Worm (Caenorhabditis elegans): ENCODE results near the gene Y39A3A.2.
A peak's percentile ranks its signal among the peaks of the same experiment; 100 is the strongest.

Y39A3A.2 gene

DNA sequence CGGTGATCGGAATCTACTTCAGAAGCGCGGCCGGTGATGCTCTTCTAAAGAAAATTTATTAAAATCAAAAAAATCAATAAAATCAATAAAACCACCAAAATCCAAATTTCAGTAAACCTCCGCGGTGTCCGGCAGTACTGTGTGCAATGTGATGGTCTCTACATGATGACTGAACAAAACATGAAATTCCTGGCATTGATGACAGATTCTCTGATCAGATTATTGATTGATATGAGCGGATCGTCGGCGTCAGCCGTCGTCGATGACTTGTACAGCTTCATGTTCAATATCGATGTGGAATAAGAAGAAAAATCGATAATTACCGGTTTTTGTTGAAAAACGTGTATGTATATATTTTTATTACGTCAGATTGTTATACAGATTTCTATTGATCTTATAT, 48.6 kb downstream of the Y39A3A.2 start:
- no peak for TF ChIP-seq Y79H2A.3 (GFP tag; conservative IDR thresholded peaks at IDR 0.05)
- TF ChIP-seq gei-17 (GFP tag; optimal IDR thresholded peaks at IDR 0.05) = no peak
- no peak for TF ChIP-seq C06A6.2 (GFP tag; conservative IDR thresholded peaks at IDR 0.05)
- TF ChIP-seq mes-4 (tag; optimal IDR thresholded peaks at IDR 0.05) = no peak
- no peak for TF ChIP-seq hrde-1 (tag; optimal IDR thresholded peaks at IDR 0.05; ENCODE audit: borderline replicate concordance)
- no peak for TF ChIP-seq nfya-2 (GFP tag; IDR thresholded peaks at IDR 0.05)
- no peak for TF ChIP-seq ceh-27 (GFP tag; optimal IDR thresholded peaks at IDR 0.05)
- TF ChIP-seq hlh-26 (GFP tag; conservative IDR thresholded peaks at IDR 0.05) = no peak
- TF ChIP-seq lir-1 (GFP tag; conservative IDR thresholded peaks at IDR 0.05) = no peak
- TF ChIP-seq ztf-6 (GFP tag; IDR thresholded peaks at IDR 0.05) = no peak
- TF ChIP-seq ceh-40 (GFP tag; IDR thresholded peaks at IDR 0.05) = no peak
- no peak for TF ChIP-seq aptf-2 (GFP tag; conservative IDR thresholded peaks at IDR 0.05)
- no peak for TF ChIP-seq akir-1 (GFP tag; optimal IDR thresholded peaks at IDR 0.05)
- no peak for TF ChIP-seq hmg-20 (GFP tag; IDR thresholded peaks at IDR 0.05)

DNA sequence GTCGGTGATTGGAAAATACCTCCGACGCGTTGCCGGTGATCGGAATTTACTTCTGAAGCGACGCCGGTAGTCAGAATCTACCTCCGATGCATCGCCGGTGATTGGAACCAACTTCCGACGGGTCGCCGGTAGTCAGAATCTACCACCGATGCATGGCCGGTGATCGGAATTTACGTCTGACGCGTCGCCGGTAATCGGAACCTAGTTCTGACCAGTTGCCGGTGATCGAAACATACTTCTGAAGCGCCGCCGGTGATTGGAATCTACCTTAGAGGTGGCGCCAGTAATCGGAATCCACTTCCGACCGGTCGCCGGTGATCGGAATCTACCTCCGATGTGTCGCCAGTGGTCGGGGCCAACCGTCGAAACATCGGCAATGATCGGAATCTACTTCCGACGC, 49.1 kb downstream of the Y39A3A.2 start:
- TF ChIP-seq ztf-28 (GFP tag; IDR thresholded peaks at IDR 0.05) (no peak), zfh-2 (GFP tag; conservative IDR thresholded peaks at IDR 0.05) (peak; percentile 67)

DNA sequence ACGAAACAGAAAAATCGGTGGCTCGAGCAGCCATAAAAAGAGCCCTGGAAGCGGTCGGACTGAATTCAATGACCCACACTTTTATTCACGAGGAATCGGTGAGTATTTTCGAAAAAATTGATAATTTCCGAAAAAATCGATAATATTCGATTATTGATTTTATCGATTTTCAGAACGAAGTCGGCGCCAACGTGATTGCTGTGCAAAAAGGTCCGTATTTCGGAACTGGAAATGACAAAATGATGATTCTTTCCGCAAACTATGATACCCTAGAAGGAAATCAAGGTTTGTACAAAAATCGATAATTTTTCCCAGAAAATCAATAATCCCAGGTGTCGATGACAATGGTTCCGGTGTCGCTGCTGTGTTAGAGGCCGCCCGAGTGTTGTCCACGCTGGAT, 50.5 kb downstream of the Y39A3A.2 start:
- no peak for TF ChIP-seq hmg-20 (GFP tag; IDR thresholded peaks at IDR 0.05)

All from whole organism, young adult.